Worm (Caenorhabditis elegans) whole organism, mixed stage, embryonic: ENCODE results near the gene srd-29.

Source experiments
- blmp-1 ChIP-seq: fragments of 150-350 bp; optimal IDR thresholded peaks from 2 replicates; lab custom pipeline; 2014; ENCODE audit warnings: missing biosample characterization, missing genetic modification characterization
- ces-1 ChIP-seq: fragments of 150-350 bp; optimal IDR thresholded peaks from 2 replicates; lab custom pipeline; 2014; ENCODE audit warnings: missing biosample characterization, missing genetic modification reagents, missing genetic modification characterization
- elt-1 ChIP-seq: sonication (generic microtip); optimal IDR thresholded peaks from 2 replicates; lab custom pipeline; 2017; ENCODE audit warnings: missing genetic modification characterization, mild to moderate bottlenecking, missing compliant biosample characterization, antibody characterized with exemption, moderate library complexity, borderline replicate concordance; ENCODE audit not compliant: insufficient read depth
- flh-1 ChIP-seq: fragments of 200-800 bp; sonication (Bioruptor generic); optimal IDR thresholded peaks from 2 replicates; lab custom pipeline; 2018; ENCODE audit warnings: mild to moderate bottlenecking, missing genetic modification characterization, moderate library complexity, missing compliant biosample characterization
- ham-2 ChIP-seq: fragments of 200-800 bp; sonication (Bioruptor generic); optimal IDR thresholded peaks from 2 replicates; lab custom pipeline; 2018; ENCODE audit warnings: mild to moderate bottlenecking, missing genetic modification characterization, missing compliant biosample characterization
- lsy-2 ChIP-seq: fragments of 150-350 bp; optimal IDR thresholded peaks from 2 replicates; lab custom pipeline; 2014; ENCODE audit warnings: missing biosample characterization, missing genetic modification characterization
- nhr-12 ChIP-seq: fragments of 150-350 bp; optimal IDR thresholded peaks from 2 replicates; lab custom pipeline; 2014; ENCODE audit warnings: missing biosample characterization, missing genetic modification characterization
- nhr-237 ChIP-seq: fragments of 150-350 bp; optimal IDR thresholded peaks from 2 replicates; lab custom pipeline; 2014; ENCODE audit warnings: missing biosample characterization, missing genetic modification characterization
- sem-2 ChIP-seq: fragments of 200-800 bp; sonication (Bioruptor generic); optimal IDR thresholded peaks from 2 replicates; lab custom pipeline; 2018; ENCODE audit warnings: mild to moderate bottlenecking, missing genetic modification characterization, missing compliant biosample characterization
- unc-62 ChIP-seq: fragments of 150-350 bp; optimal IDR thresholded peaks from 2 replicates; lab custom pipeline; 2014; ENCODE audit warnings: missing biosample characterization, missing genetic modification reagents, missing genetic modification characterization
- ztf-11 ChIP-seq: fragments of 150-350 bp; optimal IDR thresholded peaks from 2 replicates; lab custom pipeline; 2014; ENCODE audit warnings: missing biosample characterization, missing genetic modification characterization

- TF ChIP-seq nhr-12 (tag; lab: Kevin White, UChicago), result no peak
- TF ChIP-seq unc-62 (GFP tag; lab: Kevin White, UChicago), result no peak
- TF ChIP-seq lsy-2 (tag; lab: Kevin White, UChicago), result no peak
- no peak for TF ChIP-seq ztf-11 (tag; lab: Kevin White, UChicago)
- no peak for TF ChIP-seq ces-1 (GFP tag; lab: Kevin White, UChicago)
- TF ChIP-seq blmp-1, result no peak
- no peak for TF ChIP-seq flh-1
- TF ChIP-seq nhr-237, result no peak
- TF ChIP-seq ham-2 (GFP tag; lab: Kevin White, UChicago), result no peak
- no peak for TF ChIP-seq elt-1 (tag; lab: Kevin White, UChicago)
- TF ChIP-seq sem-2 (GFP tag; lab: Kevin White, UChicago), result no peak
These were observed 32.4 kb downstream of the srd-29 start, which contains the start of gene C12D5.5 for ce11 chrV:7667940-7668339.
